Worm (Caenorhabditis elegans) whole organism, mixed stage, embryonic: Measurements from ENCODE around the gene T26E4.10.

Experiments used
- M03D4.4 ChIP-seq: sonication (generic microtip); optimal IDR thresholded peaks from 2 replicates; lab custom pipeline; 2017; ENCODE audit warnings: mild to moderate bottlenecking, missing genetic modification characterization, missing compliant biosample characterization
- bed-3 ChIP-seq: fragments of 200-800 bp; sonication (Bioruptor generic); optimal IDR thresholded peaks from 3 replicates; lab custom pipeline; 2018; ENCODE audit warnings: mild to moderate bottlenecking, missing genetic modification characterization, moderate library complexity, missing compliant biosample characterization
- blmp-1 ChIP-seq: fragments of 150-350 bp; optimal IDR thresholded peaks from 2 replicates; lab custom pipeline; 2014; ENCODE audit warnings: missing biosample characterization, missing genetic modification characterization
- ceh-39 ChIP-seq: fragments of 150-350 bp; optimal IDR thresholded peaks from 2 replicates; lab custom pipeline; 2014; ENCODE audit warnings: missing biosample characterization, missing genetic modification characterization
- ceh-83 ChIP-seq: fragments of 200-800 bp; sonication (Bioruptor generic); optimal IDR thresholded peaks from 2 replicates; lab custom pipeline; 2018; ENCODE audit warnings: mild to moderate bottlenecking, missing genetic modification characterization, missing compliant biosample characterization
- ces-1 ChIP-seq: fragments of 150-350 bp; optimal IDR thresholded peaks from 2 replicates; lab custom pipeline; 2014; ENCODE audit warnings: missing biosample characterization, missing genetic modification reagents, missing genetic modification characterization
- drap-1 ChIP-seq: fragments of 200-800 bp; sonication (Bioruptor generic); optimal IDR thresholded peaks from 3 replicates; lab custom pipeline; 2018; ENCODE audit warnings: mild to moderate bottlenecking, missing genetic modification characterization, missing compliant biosample characterization
- elt-1 ChIP-seq: sonication (generic microtip); optimal IDR thresholded peaks from 2 replicates; lab custom pipeline; 2017; ENCODE audit warnings: missing genetic modification characterization, mild to moderate bottlenecking, missing compliant biosample characterization, antibody characterized with exemption, moderate library complexity, borderline replicate concordance; ENCODE audit not compliant: insufficient read depth
- elt-3 ChIP-seq: fragments of 150-350 bp; optimal IDR thresholded peaks from 2 replicates; lab custom pipeline; 2014; ENCODE audit warnings: missing biosample characterization, missing genetic modification characterization
- flh-1 ChIP-seq: fragments of 200-800 bp; sonication (Bioruptor generic); optimal IDR thresholded peaks from 2 replicates; lab custom pipeline; 2018; ENCODE audit warnings: mild to moderate bottlenecking, missing genetic modification characterization, moderate library complexity, missing compliant biosample characterization
- ham-2 ChIP-seq: fragments of 200-800 bp; sonication (Bioruptor generic); optimal IDR thresholded peaks from 2 replicates; lab custom pipeline; 2018; ENCODE audit warnings: mild to moderate bottlenecking, missing genetic modification characterization, missing compliant biosample characterization
- hlh-1 ChIP-seq: fragments of 150-350 bp; optimal IDR thresholded peaks from 2 replicates; lab custom pipeline; 2014; ENCODE audit warnings: missing biosample characterization, missing genetic modification reagents, missing genetic modification characterization
- lin-13 ChIP-seq: fragments of 150-350 bp; optimal IDR thresholded peaks from 2 replicates; lab custom pipeline; 2014; ENCODE audit warnings: missing biosample characterization, missing genetic modification characterization
- lin-32 ChIP-seq: fragments of 200-800 bp; sonication (Bioruptor generic); optimal IDR thresholded peaks from 2 replicates; lab custom pipeline; 2018; ENCODE audit warnings: mild to moderate bottlenecking, missing genetic modification characterization, missing compliant biosample characterization
- lsy-2 ChIP-seq: fragments of 150-350 bp; optimal IDR thresholded peaks from 2 replicates; lab custom pipeline; 2014; ENCODE audit warnings: missing biosample characterization, missing genetic modification characterization
- mep-1 ChIP-seq: fragments of 150-350 bp; optimal IDR thresholded peaks from 2 replicates; lab custom pipeline; 2017; ENCODE audit warnings: missing biosample characterization, missing genetic modification reagents, missing genetic modification characterization, inconsistent platforms
- mls-2 ChIP-seq: sonication (generic microtip); optimal IDR thresholded peaks from 2 replicates; lab custom pipeline; 2016; ENCODE audit warnings: mild to moderate bottlenecking, missing genetic modification characterization, moderate library complexity, missing compliant biosample characterization
- nhr-2 ChIP-seq: fragments of 150-350 bp; optimal IDR thresholded peaks from 2 replicates; lab custom pipeline; 2014; ENCODE audit warnings: missing biosample characterization, missing genetic modification characterization
- nhr-237 ChIP-seq: fragments of 150-350 bp; optimal IDR thresholded peaks from 2 replicates; lab custom pipeline; 2014; ENCODE audit warnings: missing biosample characterization, missing genetic modification characterization
- nhr-28 ChIP-seq: fragments of 150-350 bp; optimal IDR thresholded peaks from 2 replicates; lab custom pipeline; 2014; ENCODE audit warnings: missing biosample characterization, missing genetic modification characterization
- nhr-76 ChIP-seq: sonication (generic microtip); optimal IDR thresholded peaks from 2 replicates; lab custom pipeline; 2017; ENCODE audit warnings: missing biosample characterization, missing genetic modification characterization
- pha-4 ChIP-seq: fragments of 150-350 bp; optimal IDR thresholded peaks from 2 replicates; lab custom pipeline; 2018; ENCODE audit warnings: missing biosample characterization, missing genetic modification reagents, missing genetic modification characterization
- sem-2 ChIP-seq: fragments of 200-800 bp; sonication (Bioruptor generic); optimal IDR thresholded peaks from 2 replicates; lab custom pipeline; 2018; ENCODE audit warnings: mild to moderate bottlenecking, missing genetic modification characterization, missing compliant biosample characterization
- snpc-4 ChIP-seq: fragments of 150-350 bp; optimal IDR thresholded peaks from 2 replicates; lab custom pipeline; 2014; ENCODE audit warnings: missing biosample characterization, missing genetic modification characterization
- tbx-8 ChIP-seq: fragments of 200-800 bp; sonication (Bioruptor generic); optimal IDR thresholded peaks from 2 replicates; lab custom pipeline; 2018; ENCODE audit warnings: mild to moderate bottlenecking, missing genetic modification characterization, moderate library complexity, missing compliant biosample characterization
- unc-120 ChIP-seq: sonication (generic microtip); optimal IDR thresholded peaks from 2 replicates; lab custom pipeline; 2017; ENCODE audit warnings: missing genetic modification characterization, missing compliant biosample characterization; ENCODE audit not compliant: poor library complexity, severe bottlenecking
- unc-39 ChIP-seq: fragments of 150-350 bp; optimal IDR thresholded peaks from 2 replicates; lab custom pipeline; 2014; ENCODE audit warnings: missing biosample characterization, missing genetic modification characterization
- zip-8 ChIP-seq: fragments of 150-350 bp; optimal IDR thresholded peaks from 2 replicates; lab custom pipeline; 2014; ENCODE audit warnings: missing biosample characterization, missing genetic modification characterization
- ztf-11 ChIP-seq: fragments of 150-350 bp; optimal IDR thresholded peaks from 2 replicates; lab custom pipeline; 2014; ENCODE audit warnings: missing biosample characterization, missing genetic modification characterization

Gene T26E4.10

ce11 chrV:15793270-15793669 is 4.7 kb downstream of the T26E4.10 start, which contains the start of gene T26E4.7:
T26E4.7 (plus strand) TSS chrV:15793570.
- TF ChIP-seq snpc-4, result no peak
- no peak for TF ChIP-seq drap-1 (GFP tag; lab: Kevin White, UChicago)
- TF ChIP-seq lin-32 (GFP tag; lab: Kevin White, UChicago), result no peak
- TF ChIP-seq nhr-2, result no peak
- no peak for TF ChIP-seq nhr-76 (tag; lab: Kevin White, UChicago)
- TF ChIP-seq unc-120 (tag; lab: Kevin White, UChicago), result no peak
- no peak for TF ChIP-seq zip-8 (tag; lab: Kevin White, UChicago)
- no peak for TF ChIP-seq mep-1 (tag; lab: Kevin White, UChicago)
- no peak for TF ChIP-seq lin-13 (tag; lab: Kevin White, UChicago)
- TF ChIP-seq ztf-11 (tag; lab: Kevin White, UChicago), result no peak
- no peak for TF ChIP-seq sem-2 (GFP tag; lab: Kevin White, UChicago)
- TF ChIP-seq, all 35 proteins: peak for 0

ce11 chrV:15792409-15792808 is 5.6 kb downstream of the T26E4.10 start, which contains the start of gene T26E4.4:
T26E4.4 (minus strand) TSS chrV:15792509.
- TF ChIP-seq nhr-76 (tag; lab: Kevin White, UChicago) (no peak), elt-1 (tag; lab: Kevin White, UChicago) (no peak)
- TF ChIP-seq, all 35 proteins: peak for 0

ce11 chrV:15782494-15782893 is 15.5 kb downstream of the T26E4.10 start, which contains the start of gene T26E4.3:
T26E4.3 (plus strand) TSS chrV:15782794.
- no peak for TF ChIP-seq bed-3
- TF ChIP-seq hlh-1 (tag; lab: Kevin White, UChicago), result no peak
- TF ChIP-seq ceh-83 (GFP tag; lab: Kevin White, UChicago), result no peak
- TF ChIP-seq unc-39, result no peak
- no peak for TF ChIP-seq M03D4.4 (tag; lab: Kevin White, UChicago)
- no peak for TF ChIP-seq ces-1 (GFP tag; lab: Kevin White, UChicago)
- TF ChIP-seq flh-1 (GFP tag; lab: Kevin White, UChicago), result no peak
- TF ChIP-seq nhr-237 (tag; lab: Kevin White, UChicago), result no peak
- TF ChIP-seq blmp-1 (tag; lab: Kevin White, UChicago), result no peak
- no peak for TF ChIP-seq tbx-8
- TF ChIP-seq, all 35 proteins: peak for 0

- TF ChIP-seq snpc-4 (no peak), hlh-1 (tag; lab: Kevin White, UChicago) (no peak), ham-2 (GFP tag; lab: Kevin White, UChicago) (no peak), M03D4.4 (tag; lab: Kevin White, UChicago) (no peak), lin-13 (tag; lab: Kevin White, UChicago) (no peak), nhr-28 (tag; lab: Kevin White, UChicago) (no peak), lsy-2 (tag; lab: Kevin White, UChicago) (no peak), elt-3 (tag; lab: Kevin White, UChicago) (no peak), nhr-2 (no peak), pha-4 (no peak), ceh-39 (tag; lab: Kevin White, UChicago) (no peak), mls-2 (tag; lab: Kevin White, UChicago) (no peak)
Measured at ce11 chrV:15781086-15781485, 16.9 kb downstream of the T26E4.10 start, which contains the start of gene T26E4.2. T26E4.2 (plus strand) TSS chrV:15781386.

ce11 chrV:15779128-15779729 is 18.8 kb downstream of the T26E4.10 start, which contains the start of the genes nhr-285 and irld-52:
nhr-285 (minus strand) TSS chrV:15779228.
irld-52 (plus strand) TSS chrV:15779679.
- TF ChIP-seq lin-32 (GFP tag; lab: Kevin White, UChicago), result no peak
- no peak for TF ChIP-seq sem-2 (GFP tag; lab: Kevin White, UChicago)
- TF ChIP-seq unc-39, result no peak
- no peak for TF ChIP-seq bed-3
- TF ChIP-seq M03D4.4 (tag; lab: Kevin White, UChicago), result no peak
- TF ChIP-seq ceh-83 (GFP tag; lab: Kevin White, UChicago), result no peak
- no peak for TF ChIP-seq hlh-1 (tag; lab: Kevin White, UChicago)
- no peak for TF ChIP-seq ceh-39 (tag; lab: Kevin White, UChicago)
- TF ChIP-seq unc-120 (tag; lab: Kevin White, UChicago), result no peak
